Fruit fly (Drosophila melanogaster) S2 (cell line): Measurements from ENCODE around the gene klar.

Source experiments
- CG8478 ChIP-seq: fragments of >200 bp; optimal IDR thresholded peaks from 2 replicates; lab custom pipeline; 2018
- CTCF ChIP-seq, 2 experiments: fragments of >200 bp; optimal IDR thresholded peaks; 2 replicates each; lab custom pipeline; 2018

dm6 chr3L:533807-534206 lies 6.6 kb downstream of the klar start:
- TF ChIP-seq CTCF (optimal IDR thresholded peaks at IDR 0.05; lab: Kevin White, UChicago), result no peak
- TF ChIP-seq CG8478 (lab: Kevin White, UChicago), result no peak
